Fruit fly (Drosophila melanogaster): ENCODE data around the gene Ugt35D1.

dm6 chr3R:31404499-31405276 lies 9.6 kb upstream of the Ugt35D1 start, which contains the start of gene Gprk2:
- TF ChIP-seq CG6808 (GFP tag; optimal IDR thresholded peaks at IDR 0.05) (peak; percentile 99), CG15336 (GFP tag; IDR thresholded peaks at IDR 0.05) (peak; percentile 100), CG6854 (GFP tag; optimal IDR thresholded peaks at IDR 0.05) (peak; percentile 100), OdsH (GFP tag; optimal IDR thresholded peaks at IDR 0.05) (peak; percentile 100), CG1621 (tag; optimal IDR thresholded peaks at IDR 0.05) (peak; percentile 100), dsx (GFP tag; optimal IDR thresholded peaks at IDR 0.05; ENCODE audit: poor library complexity, severe bottlenecking) (peak; percentile 99), CG8119 (GFP tag; IDR thresholded peaks at IDR 0.05) (peak; percentile 100), Lpt (GFP tag; optimal IDR thresholded peaks at IDR 0.05) (peak; percentile 100), Eip78C (GFP tag) (peak; percentile 100), CG3032 (tag; optimal IDR thresholded peaks at IDR 0.05) (peak; percentile 100), CG16779 (tag; optimal IDR thresholded peaks at IDR 0.05) (peak; percentile 99), Sox14 (GFP tag; optimal IDR thresholded peaks at IDR 0.05) (peak; percentile 100)
